Worm (Caenorhabditis elegans) whole organism, L3 larva: ENCODE data around the gene C33C12.12.

Source experiments
- ama-1 ChIP-seq: fragments of 150-350 bp; optimal IDR thresholded peaks from 2 replicates; lab custom pipeline; 2018
- daf-12 ChIP-seq: fragments of 150-350 bp; optimal IDR thresholded peaks from 2 replicates; lab custom pipeline; 2014; ENCODE audit warnings: missing biosample characterization, missing genetic modification reagents, missing genetic modification characterization
- elt-2 ChIP-seq: sonication (generic microtip); optimal IDR thresholded peaks from 2 replicates; lab custom pipeline; 2016; ENCODE audit warnings: missing genetic modification reagents, mild to moderate bottlenecking, missing genetic modification characterization, missing compliant biosample characterization
- fos-1 ChIP-seq: fragments of 150-350 bp; optimal IDR thresholded peaks from 2 replicates; lab custom pipeline; 2014; ENCODE audit warnings: missing biosample characterization, missing genetic modification characterization
- mdl-1 ChIP-seq: fragments of 150-350 bp; optimal IDR thresholded peaks from 2 replicates; lab custom pipeline; 2014; ENCODE audit warnings: missing biosample characterization, missing genetic modification characterization
- nhr-76 ChIP-seq: fragments of 150-350 bp; sonication (generic microtip); optimal IDR thresholded peaks from 5 replicates; lab custom pipeline; 2014; ENCODE audit warnings: missing biosample characterization, missing genetic modification characterization
- unc-39 ChIP-seq: sonication (generic microtip); optimal IDR thresholded peaks from 4 replicates; lab custom pipeline; 2017; ENCODE audit warnings: missing biosample characterization, missing genetic modification characterization
- zag-1 ChIP-seq: fragments of 150-350 bp; optimal IDR thresholded peaks from 2 replicates; lab custom pipeline; 2014; ENCODE audit warnings: missing biosample characterization, missing genetic modification characterization
- ztf-4 ChIP-seq: fragments of 150-350 bp; optimal IDR thresholded peaks from 2 replicates; lab custom pipeline; 2014; ENCODE audit warnings: missing biosample characterization, missing genetic modification characterization

- no peak for TF ChIP-seq unc-39
- TF ChIP-seq elt-2 (tag; lab: Kevin White, UChicago), result no peak
- TF ChIP-seq mdl-1 (tag; lab: Kevin White, UChicago), result no peak
- TF ChIP-seq nhr-76 (tag; lab: Kevin White, UChicago), result no peak
- TF ChIP-seq ztf-4 (tag; lab: Kevin White, UChicago), result no peak
- no peak for TF ChIP-seq fos-1 (tag; lab: Kevin White, UChicago)
- no peak for TF ChIP-seq ama-1 (lab: Kevin White, UChicago)
- TF ChIP-seq daf-12 (tag; lab: Kevin White, UChicago), result no peak
- TF ChIP-seq zag-1 (tag; lab: Kevin White, UChicago), result no peak
Measured at ce11 chrII:2186730-2187129, 16.7 kb upstream of the C33C12.12 start.
